Worm (Caenorhabditis elegans) whole organism, L4 larva: ENCODE measurements around the gene exc-5.

Experiments
- F10B5.3 ChIP-seq: sonication (generic microtip); optimal IDR thresholded peaks from 2 replicates; lab custom pipeline; 2016; ENCODE audit warnings: mild to moderate bottlenecking, missing genetic modification characterization, missing compliant biosample characterization
- F26F4.8 ChIP-seq: fragments of 200-800 bp; sonication (Bioruptor generic); conservative IDR thresholded peaks from 2 replicates; pipeline ENCODE4 v1.3.6; 2022; ENCODE audit warnings: missing genetic modification characterization, missing compliant biosample characterization
- F44E2.7 ChIP-seq: fragments of 200-800 bp; sonication (Bioruptor generic); IDR thresholded peaks from 2 replicates; pipeline ENCODE4 v2.1.2; 2022; ENCODE audit warnings: missing genetic modification characterization, missing compliant biosample characterization
- Y5F2A.4 ChIP-seq: fragments of 200-800 bp; sonication (Bioruptor generic); optimal IDR thresholded peaks from 2 replicates; lab custom pipeline; 2018; ENCODE audit warnings: mild to moderate bottlenecking, missing genetic modification characterization, missing compliant biosample characterization
- ZK337.2 ChIP-seq: fragments of 200-800 bp; sonication (Bioruptor generic); IDR thresholded peaks from 2 replicates; pipeline ENCODE4 v1.3.6; 2022; ENCODE audit warnings: missing genetic modification reagents, missing genetic modification characterization, missing compliant biosample characterization
- aha-1 ChIP-seq: fragments of 150-350 bp; peaks from one replicate; lab custom pipeline; 2014; ENCODE audit warnings: missing biosample characterization, missing genetic modification characterization
- ama-1 ChIP-seq: fragments of 150-350 bp; optimal IDR thresholded peaks from 2 replicates; lab custom pipeline; 2014; ENCODE audit warnings: inconsistent platforms, mixed read lengths
- attf-4 ChIP-seq: sonication (generic microtip); optimal IDR thresholded peaks from 3 replicates; lab custom pipeline; 2017; ENCODE audit warnings: missing biosample characterization, missing genetic modification characterization
- ceh-62 ChIP-seq: sonication (generic microtip); optimal IDR thresholded peaks from 2 replicates; lab custom pipeline; 2017; ENCODE audit warnings: missing biosample characterization, missing genetic modification characterization
- ceh-82 ChIP-seq: sonication (generic microtip); optimal IDR thresholded peaks from 2 replicates; lab custom pipeline; 2017; ENCODE audit warnings: missing biosample characterization, missing genetic modification characterization
- cey-2 ChIP-seq: sonication (generic microtip); optimal IDR thresholded peaks from 3 replicates; lab custom pipeline; 2017; ENCODE audit warnings: missing genetic modification characterization, mild to moderate bottlenecking, missing compliant biosample characterization, antibody characterized with exemption, borderline replicate concordance; ENCODE audit not compliant: insufficient read depth
- ctbp-1 ChIP-seq: fragments of 200-800 bp; sonication (Bioruptor generic); IDR thresholded peaks from 2 replicates; pipeline ENCODE4 v1.3.6; 2022; ENCODE audit warnings: missing genetic modification reagents, missing genetic modification characterization, missing compliant biosample characterization
- daf-12 ChIP-seq: fragments of 150-350 bp; optimal IDR thresholded peaks from 2 replicates; lab custom pipeline; 2014; ENCODE audit warnings: missing biosample characterization, missing genetic modification reagents, missing genetic modification characterization
- daf-16 ChIP-seq, 3 experiments: sonication (generic microtip); optimal IDR thresholded peaks; 2 replicates each; lab custom pipeline; 2016 to 2017; ENCODE audit warnings: missing genetic modification characterization in 3 of 3, missing genetic modification reagents in 3 of 3, mild to moderate bottlenecking in 2 of 3, missing compliant biosample characterization in 2 of 3, missing biosample characterization in 1 of 3, moderate library complexity in 1 of 3
- dmd-9 ChIP-seq: fragments of 200-800 bp; sonication (Bioruptor generic); IDR thresholded peaks from 2 replicates; pipeline ENCODE4 v1.3.6; 2022; ENCODE audit warnings: missing genetic modification reagents, missing genetic modification characterization, missing compliant biosample characterization
- dve-1 ChIP-seq: sonication (generic microtip); optimal IDR thresholded peaks from 2 replicates; lab custom pipeline; 2017; ENCODE audit warnings: antibody characterized with exemption, mild to moderate bottlenecking, missing genetic modification characterization, missing compliant biosample characterization; ENCODE audit not compliant: insufficient read depth
- egl-43 ChIP-seq: fragments of 200-800 bp; sonication (Bioruptor generic); IDR thresholded peaks from 2 replicates; pipeline ENCODE4 v1.3.6; 2022; ENCODE audit warnings: missing genetic modification reagents, missing genetic modification characterization, missing compliant biosample characterization
- fkh-10 ChIP-seq: fragments of 150-350 bp; optimal IDR thresholded peaks from 2 replicates; lab custom pipeline; 2014; ENCODE audit warnings: missing biosample characterization, missing genetic modification reagents, missing genetic modification characterization
- hlh-11 ChIP-seq: fragments of 200-800 bp; sonication (Bioruptor generic); optimal IDR thresholded peaks from 2 replicates; lab custom pipeline; 2018; ENCODE audit warnings: mild to moderate bottlenecking, missing genetic modification characterization, missing compliant biosample characterization
- hlh-30 ChIP-seq: sonication (generic microtip); optimal IDR thresholded peaks from 2 replicates; lab custom pipeline; 2017; ENCODE audit warnings: antibody characterized with exemption, mild to moderate bottlenecking, missing genetic modification characterization, missing compliant biosample characterization; ENCODE audit not compliant: insufficient read depth
- hmg-1.1 ChIP-seq: fragments of 200-800 bp; sonication (Bioruptor generic); IDR thresholded peaks from 2 replicates; pipeline ENCODE4 v1.3.6; 2022; ENCODE audit warnings: missing genetic modification reagents, missing genetic modification characterization, missing compliant biosample characterization
- lin-1 ChIP-seq: fragments of 200-800 bp; sonication (Bioruptor generic); IDR thresholded peaks from 2 replicates; pipeline ENCODE4 v1.3.6; 2022; ENCODE audit warnings: missing genetic modification reagents, missing genetic modification characterization, missing compliant biosample characterization
- lin-13 ChIP-seq: fragments of 150-350 bp; optimal IDR thresholded peaks from 2 replicates; lab custom pipeline; 2014; ENCODE audit warnings: missing biosample characterization, missing genetic modification reagents, missing genetic modification characterization
- lin-39 ChIP-seq: fragments of 150-350 bp; optimal IDR thresholded peaks from 2 replicates; lab custom pipeline; 2014; ENCODE audit warnings: missing biosample characterization, missing genetic modification reagents, missing genetic modification characterization
- lsy-2 ChIP-seq, 2 experiments: fragments of 150-350 bp in 1 of 2; sonication (generic microtip) in 1 of 2; optimal IDR thresholded peaks; 2 replicates each; lab custom pipeline; 2014 to 2017; ENCODE audit warnings: missing biosample characterization in 2 of 2, missing genetic modification characterization in 2 of 2
- mdl-1 ChIP-seq, 2 experiments: fragments of 150-350 bp in 1 of 2; sonication (generic microtip) in 1 of 2; optimal IDR thresholded peaks; 2 replicates each; lab custom pipeline; 2014 to 2017; ENCODE audit warnings: missing biosample characterization in 2 of 2, missing genetic modification characterization in 2 of 2
- mep-1 ChIP-seq: fragments of 150-350 bp; sonication (generic microtip); optimal IDR thresholded peaks from 3 replicates; lab custom pipeline; 2014; ENCODE audit warnings: missing biosample characterization, missing genetic modification characterization
- mes-2 ChIP-seq: sonication (generic microtip); optimal IDR thresholded peaks from 2 replicates; lab custom pipeline; 2016; ENCODE audit warnings: missing genotype, mild to moderate bottlenecking, missing genetic modification characterization, missing compliant biosample characterization; ENCODE audit not compliant: poor library complexity, severe bottlenecking
- mxl-2 ChIP-seq: fragments of 200-800 bp; sonication (Bioruptor generic); conservative IDR thresholded peaks from 2 replicates; pipeline ENCODE4 v1.3.6; 2022; ENCODE audit warnings: missing genetic modification reagents, missing genetic modification characterization, missing compliant biosample characterization
- nhr-11 ChIP-seq: fragments of 150-350 bp; optimal IDR thresholded peaks from 2 replicates; lab custom pipeline; 2014; ENCODE audit warnings: missing biosample characterization, missing genetic modification characterization
- nhr-237 ChIP-seq: sonication (generic microtip); optimal IDR thresholded peaks from 2 replicates; lab custom pipeline; 2017; ENCODE audit warnings: missing biosample characterization, missing genetic modification characterization
- nhr-28 ChIP-seq: fragments of 150-350 bp; optimal IDR thresholded peaks from 2 replicates; lab custom pipeline; 2014; ENCODE audit warnings: missing biosample characterization, missing genetic modification characterization
- nhr-42 ChIP-seq: fragments of 200-800 bp; sonication (Bioruptor generic); IDR thresholded peaks from 2 replicates; pipeline ENCODE4 v1.3.6; 2022; ENCODE audit warnings: missing genetic modification characterization, missing compliant biosample characterization
- nhr-48 ChIP-seq: sonication (generic microtip); optimal IDR thresholded peaks from 2 replicates; lab custom pipeline; 2016; ENCODE audit warnings: mild to moderate bottlenecking, missing genetic modification characterization, missing compliant biosample characterization
- nhr-76 ChIP-seq: fragments of 150-350 bp; optimal IDR thresholded peaks from 2 replicates; lab custom pipeline; 2014; ENCODE audit warnings: missing biosample characterization, missing genetic modification characterization
- php-3 ChIP-seq: fragments of 200-800 bp; sonication (Bioruptor generic); IDR thresholded peaks from 2 replicates; pipeline ENCODE4 v1.3.6; 2022; ENCODE audit warnings: missing genetic modification reagents, missing genetic modification characterization, missing compliant biosample characterization
- pqm-1 ChIP-seq: sonication (generic microtip); optimal IDR thresholded peaks from 2 replicates; lab custom pipeline; 2017; ENCODE audit warnings: missing biosample characterization, missing genetic modification characterization
- rbr-2 ChIP-seq: sonication (generic microtip); optimal IDR thresholded peaks from 2 replicates; lab custom pipeline; 2016; ENCODE audit warnings: missing genotype, missing genetic modification characterization, missing compliant biosample characterization
- skn-1 ChIP-seq: fragments of 150-350 bp; optimal IDR thresholded peaks from 2 replicates; lab custom pipeline; 2014; ENCODE audit warnings: missing biosample characterization, missing genetic modification characterization
- snpc-4 ChIP-seq: fragments of 150-350 bp; optimal IDR thresholded peaks from 2 replicates; lab custom pipeline; 2014; ENCODE audit warnings: missing biosample characterization, missing genetic modification characterization
- tra-1 ChIP-seq: fragments of 200-800 bp; sonication (Bioruptor generic); IDR thresholded peaks from 2 replicates; pipeline ENCODE4 v1.3.6; 2022; ENCODE audit warnings: missing genetic modification reagents, missing genetic modification characterization, missing compliant biosample characterization
- unc-130 ChIP-seq: sonication (generic microtip); optimal IDR thresholded peaks from 2 replicates; lab custom pipeline; 2016; ENCODE audit warnings: missing genetic modification reagents, missing genetic modification characterization, missing compliant biosample characterization
- unc-62 ChIP-seq, 3 experiments: fragments of 150-350 bp in 1 of 3; sonication (generic microtip); optimal IDR thresholded peaks in 2 of 3; peaks in 1 of 3; 1 replicate in 1 of 3; 2 replicates in 2 of 3; lab custom pipeline; 2014 to 2017; ENCODE audit warnings: missing biosample characterization in 3 of 3, missing genetic modification characterization in 3 of 3, missing genetic modification reagents in 3 of 3, missing genotype in 1 of 3
- zag-1 ChIP-seq: fragments of 150-350 bp; optimal IDR thresholded peaks from 2 replicates; lab custom pipeline; 2014; ENCODE audit warnings: missing biosample characterization, missing genetic modification characterization
- zfp-3 ChIP-seq: fragments of 200-800 bp; sonication (Bioruptor generic); conservative IDR thresholded peaks from 2 replicates; pipeline ENCODE4 v1.3.6; 2022; ENCODE audit warnings: missing genetic modification reagents, missing genetic modification characterization, missing compliant biosample characterization
- zip-11 ChIP-seq: fragments of 200-800 bp; sonication (Bioruptor generic); IDR thresholded peaks from 2 replicates; pipeline ENCODE4 v1.3.6; 2022; ENCODE audit warnings: missing genetic modification characterization, missing compliant biosample characterization

Gene exc-5

DNA sequence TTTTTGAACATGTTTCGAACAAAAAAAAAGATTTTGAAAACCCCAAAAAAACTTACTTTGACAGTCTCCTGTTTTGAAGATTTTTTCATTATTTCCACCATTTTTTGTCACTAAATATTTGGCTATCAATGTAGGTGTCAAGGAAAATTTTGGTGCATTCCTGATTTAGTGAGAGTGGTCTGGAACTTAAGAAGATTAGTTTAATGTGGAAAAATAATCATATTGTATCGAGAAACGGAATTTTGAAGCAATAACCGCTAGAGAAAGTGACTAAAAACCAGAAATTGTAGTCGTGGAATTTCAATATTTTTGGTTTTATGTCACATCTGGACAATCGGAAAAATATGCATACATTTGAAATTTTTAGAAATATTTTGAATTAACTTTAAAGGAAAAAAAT, 51.6 kb downstream of the exc-5 start, which contains the start of the genes F20C5.11 and klp-11:
F20C5.11 (minus strand) TSS at position 101 of the 400 bp plus-strand sequence.
klp-11 (minus strand) TSS at position 171 of the 400 bp plus-strand sequence.
- TF ChIP-seq zfp-3 (GFP tag; lab: Robert Waterston, UW) = no peak
- no peak for TF ChIP-seq ceh-62 (tag; lab: Kevin White, UChicago)
- TF ChIP-seq rbr-2 = no peak
- no peak for TF ChIP-seq attf-4
- no peak for TF ChIP-seq F10B5.3 (tag; lab: Kevin White, UChicago)
- TF ChIP-seq hlh-11 (tag; lab: Kevin White, UChicago) = no peak

DNA sequence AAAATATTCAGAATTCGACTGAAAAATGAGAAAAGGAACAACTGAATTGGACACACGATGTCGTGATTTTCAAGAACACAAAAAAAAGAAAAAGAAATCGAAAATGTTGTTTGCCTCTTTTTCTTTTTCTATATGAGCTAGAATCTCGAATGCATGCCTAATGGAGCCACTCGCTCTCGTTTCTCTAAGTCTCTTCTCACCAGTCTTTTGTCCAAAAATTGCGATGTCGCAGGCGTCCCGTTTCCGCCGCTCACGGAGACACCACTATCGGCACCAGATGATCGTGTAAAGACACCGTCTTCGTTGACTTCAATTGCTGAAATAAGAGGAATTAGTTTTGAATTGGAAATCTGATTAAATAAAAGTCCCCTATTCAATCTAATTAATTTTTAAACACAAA, 54.9 kb downstream of the exc-5 start:
- TF ChIP-seq fkh-10 (GFP tag; lab: Kevin White, UChicago) (peak; percentile 34), dmd-9 (GFP tag; lab: Robert Waterston, UW) (no peak), Y5F2A.4 (GFP tag; lab: Kevin White, UChicago) (no peak), hlh-11 (tag; lab: Kevin White, UChicago) (peak; percentile 31), hlh-30 (tag; lab: Kevin White, UChicago) (peak; percentile 34), ctbp-1 (GFP tag; lab: Robert Waterston, UW) (peak; percentile 75), ama-1 (no peak), lin-13 (GFP tag; lab: Kevin White, UChicago) (no peak), mxl-2 (GFP tag; lab: Robert Waterston, UW) (no peak), cey-2 (tag; lab: Kevin White, UChicago) (no peak), lsy-2 (tag; optimal IDR thresholded peaks at IDR 0.05; lab: Kevin White, UChicago) (peak in 1 of 2 experiments; percentile 52), mep-1 (tag; lab: Kevin White, UChicago) (peak; percentile 40), rbr-2 (peak; percentile 42), nhr-76 (no peak), hmg-1.1 (GFP tag; lab: Robert Waterston, UW) (0 out of 2 replicates have a peak, but pooled peaks have one; percentile 16), mes-2 (tag; lab: Kevin White, UChicago) (peak; percentile 49)

DNA sequence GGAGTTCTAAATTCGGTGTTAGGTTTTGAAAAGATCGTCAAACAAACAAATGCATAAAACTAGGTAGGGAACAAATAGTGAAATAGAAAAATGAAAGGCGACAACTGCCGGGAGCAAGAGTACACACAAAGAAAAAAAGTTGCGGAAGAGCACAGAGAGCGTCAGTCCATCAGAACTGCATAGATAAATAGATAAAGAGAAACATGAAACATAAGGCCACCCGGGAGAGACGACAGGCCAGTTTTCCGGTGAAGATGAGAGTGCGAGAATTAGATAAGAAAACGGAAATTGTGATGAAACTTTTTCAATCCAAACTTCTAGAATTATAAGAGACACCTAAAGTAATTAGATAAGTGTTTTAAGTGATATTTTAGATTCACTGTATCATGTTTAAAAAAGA, 55.7 kb downstream of the exc-5 start:
- TF ChIP-seq mep-1 (tag; lab: Kevin White, UChicago) (no peak), ctbp-1 (GFP tag; lab: Robert Waterston, UW) (no peak), nhr-237 (tag; lab: Kevin White, UChicago) (no peak), skn-1 (no peak), F44E2.7 (GFP tag; lab: Robert Waterston, UW) (no peak), nhr-11 (tag; lab: Kevin White, UChicago) (peak; percentile 7), mdl-1 (tag; optimal IDR thresholded peaks at IDR 0.05; lab: Kevin White, UChicago) (peak in 1 of 2 experiments; percentile 14), aha-1 (tag; lab: Kevin White, UChicago) (peak; percentile 12), nhr-76 (no peak), Y5F2A.4 (GFP tag; lab: Kevin White, UChicago) (no peak), lin-39 (no peak), pqm-1 (peak; percentile 89), egl-43 (GFP tag; lab: Robert Waterston, UW) (no peak), unc-62 (GFP tag; optimal IDR thresholded peaks at IDR 0.05 in 1 of 2; lab: Kevin White, UChicago) (peak in 1 of 2 experiments; percentile 74), unc-62 (tag; optimal IDR thresholded peaks at IDR 0.05; lab: Kevin White, UChicago) (no peak), nhr-28 (tag; lab: Kevin White, UChicago) (peak; percentile 61), F26F4.8 (GFP tag; lab: Robert Waterston, UW) (no peak), php-3 (no peak), daf-12 (tag; lab: Kevin White, UChicago) (no peak), unc-130 (GFP tag; lab: Kevin White, UChicago) (no peak), daf-16 (GFP tag; optimal IDR thresholded peaks at IDR 0.05; lab: Kevin White, UChicago) (no peak), daf-16 (tag; optimal IDR thresholded peaks at IDR 0.05; lab: Kevin White, UChicago) (peak; percentile 72), fkh-10 (GFP tag; lab: Kevin White, UChicago) (no peak), nhr-48 (no peak), dve-1 (tag; lab: Kevin White, UChicago) (peak; percentile 59), snpc-4 (tag; lab: Kevin White, UChicago) (no peak), ceh-82 (tag; lab: Kevin White, UChicago) (no peak), hlh-11 (tag; lab: Kevin White, UChicago) (peak; percentile 73), lsy-2 (tag; optimal IDR thresholded peaks at IDR 0.05; lab: Kevin White, UChicago) (peak in 1 of 2 experiments; percentile 4), tra-1 (GFP tag; lab: Robert Waterston, UW) (0 out of 2 replicates have a peak, but pooled peaks have one; percentile 44), zip-11 (GFP tag; lab: Robert Waterston, UW) (no peak), zag-1 (no peak), lin-1 (peak; percentile 71; the same call in 1 of the 2 replicates), ZK337.2 (GFP tag; lab: Robert Waterston, UW) (no peak), nhr-42 (GFP tag; lab: Robert Waterston, UW) (no peak)
